Worm (Caenorhabditis elegans) whole organism, L2 larva: ENCODE data around the gene F13H8.11.

Experiments
- C34F6.9 ChIP-seq: fragments of 150-350 bp; optimal IDR thresholded peaks from 2 replicates; lab custom pipeline; 2014; ENCODE audit warnings: missing biosample characterization, missing genetic modification characterization
- R02D3.7 ChIP-seq: fragments of 150-350 bp; optimal IDR thresholded peaks from 2 replicates; lab custom pipeline; 2014; ENCODE audit warnings: missing biosample characterization, missing genetic modification characterization
- aly-2 ChIP-seq: fragments of 150-350 bp; optimal IDR thresholded peaks from 2 replicates; lab custom pipeline; 2014; ENCODE audit warnings: missing biosample characterization, missing genetic modification characterization
- ama-1 ChIP-seq: fragments of 150-350 bp; optimal IDR thresholded peaks from 2 replicates; lab custom pipeline; 2018; ENCODE audit warnings: inconsistent platforms
- blmp-1 ChIP-seq: sonication (generic microtip); optimal IDR thresholded peaks from 2 replicates; lab custom pipeline; 2017; ENCODE audit warnings: missing genetic modification characterization, mild to moderate bottlenecking, missing compliant biosample characterization, antibody characterized with exemption, moderate library complexity; ENCODE audit not compliant: insufficient read depth
- crh-2 ChIP-seq: sonication (generic microtip); optimal IDR thresholded peaks from 2 replicates; lab custom pipeline; 2017; ENCODE audit warnings: missing biosample characterization, missing genetic modification characterization
- dmd-4 ChIP-seq: sonication (generic microtip); optimal IDR thresholded peaks from 2 replicates; lab custom pipeline; 2017; ENCODE audit warnings: missing biosample characterization, missing genetic modification characterization
- egl-27 ChIP-seq: sonication (generic microtip); optimal IDR thresholded peaks from 3 replicates; lab custom pipeline; 2017; ENCODE audit warnings: missing biosample characterization, missing genetic modification reagents, missing genetic modification characterization
- elt-3 ChIP-seq: sonication (generic microtip); optimal IDR thresholded peaks from 2 replicates; lab custom pipeline; 2017; ENCODE audit warnings: missing biosample characterization, missing genetic modification characterization
- fos-1 ChIP-seq: fragments of 150-350 bp; optimal IDR thresholded peaks from 2 replicates; lab custom pipeline; 2014; ENCODE audit warnings: missing biosample characterization, missing genetic modification characterization
- gmeb-1 ChIP-seq: fragments of 150-350 bp; optimal IDR thresholded peaks from 2 replicates; lab custom pipeline; 2014; ENCODE audit warnings: missing biosample characterization, missing genetic modification characterization
- lin-11 ChIP-seq: fragments of 150-350 bp; sonication (generic microtip); optimal IDR thresholded peaks from 2 replicates; lab custom pipeline; 2014; ENCODE audit warnings: missing biosample characterization, missing genetic modification characterization, inconsistent platforms, mixed read lengths
- lin-13 ChIP-seq: fragments of 150-350 bp; optimal IDR thresholded peaks from 2 replicates; lab custom pipeline; 2014; ENCODE audit warnings: missing biosample characterization, missing genetic modification reagents, missing genetic modification characterization
- lin-39 ChIP-seq: fragments of 150-350 bp; optimal IDR thresholded peaks from 2 replicates; lab custom pipeline; 2014; ENCODE audit warnings: missing biosample characterization, missing genetic modification reagents, missing genetic modification characterization
- lsy-2 ChIP-seq, 2 experiments: fragments of 150-350 bp in 1 of 2; sonication (generic microtip) in 1 of 2; optimal IDR thresholded peaks; 2 replicates each; lab custom pipeline; 2014 to 2017; ENCODE audit warnings: missing biosample characterization in 2 of 2, missing genetic modification characterization in 2 of 2
- mab-5 ChIP-seq: fragments of 150-350 bp; optimal IDR thresholded peaks from 2 replicates; lab custom pipeline; 2014; ENCODE audit warnings: missing biosample characterization, missing genetic modification characterization
- nhr-10 ChIP-seq: sonication (generic microtip); optimal IDR thresholded peaks from 2 replicates; lab custom pipeline; 2017; ENCODE audit warnings: missing biosample characterization, missing genetic modification characterization
- nhr-21 ChIP-seq: fragments of 150-350 bp; optimal IDR thresholded peaks from 2 replicates; lab custom pipeline; 2014; ENCODE audit warnings: missing biosample characterization, missing genetic modification characterization
- nhr-23 ChIP-seq: fragments of 150-350 bp; optimal IDR thresholded peaks from 2 replicates; lab custom pipeline; 2014; ENCODE audit warnings: missing biosample characterization, missing genetic modification reagents, missing genetic modification characterization
- nhr-237 ChIP-seq: fragments of 150-350 bp; optimal IDR thresholded peaks from 2 replicates; lab custom pipeline; 2014; ENCODE audit warnings: missing biosample characterization, missing genetic modification characterization
- nhr-6 ChIP-seq: fragments of 150-350 bp; optimal IDR thresholded peaks from 2 replicates; lab custom pipeline; 2014; ENCODE audit warnings: missing biosample characterization, missing genetic modification characterization
- nhr-77 ChIP-seq: fragments of 150-350 bp; optimal IDR thresholded peaks from 2 replicates; lab custom pipeline; 2014; ENCODE audit warnings: missing biosample characterization, missing genetic modification characterization
- sem-4 ChIP-seq: fragments of 150-350 bp; optimal IDR thresholded peaks from 2 replicates; lab custom pipeline; 2014; ENCODE audit warnings: missing biosample characterization, missing genetic modification reagents, missing genetic modification characterization
- skn-1 ChIP-seq: sonication (generic microtip); optimal IDR thresholded peaks from 2 replicates; lab custom pipeline; 2017; ENCODE audit warnings: missing biosample characterization, missing genetic modification characterization
- sma-9 ChIP-seq, 2 experiments: fragments of 150-350 bp in 1 of 2; sonication (generic microtip) in 1 of 2; optimal IDR thresholded peaks; 2 replicates each; lab custom pipeline; 2014 to 2016; ENCODE audit warnings: missing genetic modification characterization in 2 of 2, mild to moderate bottlenecking in 1 of 2, missing biosample characterization in 1 of 2, missing compliant biosample characterization in 1 of 2, missing genetic modification reagents in 1 of 2, moderate library complexity in 1 of 2
- unc-39 ChIP-seq: fragments of 150-350 bp; optimal IDR thresholded peaks from 2 replicates; lab custom pipeline; 2014; ENCODE audit warnings: missing biosample characterization, missing genetic modification characterization
- unc-55 ChIP-seq: fragments of 150-350 bp; sonication (generic microtip); optimal IDR thresholded peaks from 3 replicates; lab custom pipeline; 2014; ENCODE audit warnings: missing biosample characterization, missing genetic modification reagents, missing genetic modification characterization
- unc-62 ChIP-seq: fragments of 150-350 bp; optimal IDR thresholded peaks from 2 replicates; lab custom pipeline; 2014; ENCODE audit warnings: missing biosample characterization, missing genetic modification reagents, missing genetic modification characterization
- ztf-1 ChIP-seq: fragments of 200-800 bp; sonication (Bioruptor generic); conservative IDR thresholded peaks from 2 replicates; pipeline ENCODE4 v1.3.6; 2022; ENCODE audit warnings: missing genetic modification characterization, missing compliant biosample characterization
- ztf-11 ChIP-seq: sonication (generic microtip); optimal IDR thresholded peaks from 2 replicates; lab custom pipeline; 2017; ENCODE audit warnings: missing biosample characterization, missing genetic modification characterization
- ztf-4 ChIP-seq: fragments of 150-350 bp; optimal IDR thresholded peaks from 2 replicates; lab custom pipeline; 2014; ENCODE audit warnings: missing biosample characterization, missing genetic modification characterization

F13H8.11 gene

ce11 chrII:6288104-6288503, 28.3 kb upstream of the F13H8.11 start:
- TF ChIP-seq lin-13 (GFP tag; lab: Kevin White, UChicago) (no peak), egl-27 (tag; lab: Kevin White, UChicago) (no peak), ztf-4 (tag; lab: Kevin White, UChicago) (peak; percentile 58), lsy-2 (tag; optimal IDR thresholded peaks at IDR 0.05; lab: Kevin White, UChicago) (peak in 1 of 2 experiments; percentile 14)

- no peak for TF ChIP-seq blmp-1
- no peak for TF ChIP-seq sma-9 (GFP tag; optimal IDR thresholded peaks at IDR 0.05; lab: Kevin White, UChicago)
- no peak for TF ChIP-seq sma-9 (tag; optimal IDR thresholded peaks at IDR 0.05; lab: Kevin White, UChicago)
- no peak for TF ChIP-seq dmd-4
- no peak for TF ChIP-seq gmeb-1
- no peak for TF ChIP-seq ztf-11
- no peak for TF ChIP-seq ztf-1 (GFP tag; lab: Robert Waterston, UW)
- TF ChIP-seq lin-11 (tag; lab: Kevin White, UChicago) = no peak
- no peak for TF ChIP-seq aly-2 (tag; lab: Kevin White, UChicago)
- TF ChIP-seq sem-4 = no peak
- no peak for TF ChIP-seq R02D3.7 (tag; lab: Kevin White, UChicago)
- no peak for TF ChIP-seq nhr-6 (tag; lab: Kevin White, UChicago)
- TF ChIP-seq unc-62 (GFP tag; lab: Kevin White, UChicago) = no peak
- no peak for TF ChIP-seq nhr-23 (tag; lab: Kevin White, UChicago)
Observed at ce11 chrII:6286865-6287264, 27.0 kb upstream of the F13H8.11 start, which contains the start of gene F13H8.6. F13H8.6 (minus strand) TSS chrII:6286965.

ce11 chrII:6283074-6283473, 23.3 kb upstream of the F13H8.11 start, which contains the start of gene F13H8.1:
F13H8.1 (plus strand) TSS chrII:6283384.
- TF ChIP-seq sma-9 (GFP tag; optimal IDR thresholded peaks at IDR 0.05; lab: Kevin White, UChicago) (peak; percentile 19), sma-9 (tag; optimal IDR thresholded peaks at IDR 0.05; lab: Kevin White, UChicago) (no peak), fos-1 (peak; percentile 60), crh-2 (peak; percentile 51), nhr-23 (tag; lab: Kevin White, UChicago) (no peak)
- TF ChIP-seq, all 48 proteins: peak for 3

- TF ChIP-seq mab-5 (tag; lab: Kevin White, UChicago) (no peak), fos-1 (peak; percentile 32)
Observed at ce11 chrII:6281903-6282302, 22.1 kb upstream of the F13H8.11 start.

- TF ChIP-seq nhr-6 (tag; lab: Kevin White, UChicago) = no peak
- no peak for TF ChIP-seq unc-39 (tag; lab: Kevin White, UChicago)
- no peak for TF ChIP-seq lin-11 (tag; lab: Kevin White, UChicago)
- no peak for TF ChIP-seq skn-1 (tag; lab: Kevin White, UChicago)
- no peak for TF ChIP-seq nhr-77 (tag; lab: Kevin White, UChicago)
- TF ChIP-seq aly-2 (tag; lab: Kevin White, UChicago) = no peak
- TF ChIP-seq ama-1 (lab: Kevin White, UChicago) = no peak
- TF ChIP-seq gmeb-1 = no peak
- TF ChIP-seq nhr-237 (tag; lab: Kevin White, UChicago) = no peak
- no peak for TF ChIP-seq dmd-4
- no peak for TF ChIP-seq nhr-21 (tag; lab: Kevin White, UChicago)
- no peak for TF ChIP-seq unc-55 (GFP tag; lab: Kevin White, UChicago)
- TF ChIP-seq ztf-11 = no peak
- TF ChIP-seq nhr-10 = no peak
- no peak for TF ChIP-seq ztf-1 (GFP tag; lab: Robert Waterston, UW)
- no peak for TF ChIP-seq mab-5 (tag; lab: Kevin White, UChicago)
- TF ChIP-seq lin-39 = no peak
- TF ChIP-seq R02D3.7 (tag; lab: Kevin White, UChicago) = no peak
Observed at ce11 chrII:6281002-6281401, 21.2 kb upstream of the F13H8.11 start, which contains the start of gene scly-1. scly-1 (minus strand) TSS chrII:6281102.

- TF ChIP-seq R02D3.7 (tag; lab: Kevin White, UChicago) = no peak
- TF ChIP-seq elt-3 (tag; lab: Kevin White, UChicago) = no peak
- peak; percentile 26 for TF ChIP-seq C34F6.9 (tag; lab: Kevin White, UChicago)
- peak; percentile 13 for TF ChIP-seq unc-55 (GFP tag; lab: Kevin White, UChicago)
Observed at ce11 chrII:6273916-6274315, 14.1 kb upstream of the F13H8.11 start, which contains the start of gene bpl-1. bpl-1 (plus strand) TSS chrII:6274216.
